Worm (Caenorhabditis elegans): ENCODE results near the gene F38B7.11.

F38B7.11 gene

ce11 chrV:11521448-11521847 lies 25.4 kb upstream of the F38B7.11 start, which contains the start of gene pafo-1 (continued):
- TF ChIP-seq pag-3 (tag; optimal IDR thresholded peaks at IDR 0.05; ENCODE audit: borderline replicate concordance) = no peak
- TF ChIP-seq unc-3 (GFP tag; conservative IDR thresholded peaks at IDR 0.05) = peak; percentile 50; the same call in 1 of the 2 replicates
- peak; percentile 49 for TF ChIP-seq unc-3 (tag; optimal IDR thresholded peaks at IDR 0.05)
- TF ChIP-seq ceh-9 (tag; optimal IDR thresholded peaks at IDR 0.05) = no peak
- no peak for TF ChIP-seq pha-4 (tag; optimal IDR thresholded peaks at IDR 0.05)
- peak; percentile 12 for TF ChIP-seq ttx-3 (tag; optimal IDR thresholded peaks at IDR 0.05)
- no peak for TF ChIP-seq pros-1 (tag; optimal IDR thresholded peaks at IDR 0.05)
- no peak for TF ChIP-seq ceh-30 (tag; optimal IDR thresholded peaks at IDR 0.05)

- peak; percentile 59 for TF ChIP-seq nfya-1 (tag; optimal IDR thresholded peaks at IDR 0.05)
- no peak for TF ChIP-seq ceh-24 (tag; optimal IDR thresholded peaks at IDR 0.05)
Observed at ce11 chrV:11525338-11525737, 21.6 kb upstream of the F38B7.11 start.

ce11 chrV:11526927-11527491 lies 19.9 kb upstream of the F38B7.11 start:
- no peak for TF ChIP-seq hlh-8 (tag; optimal IDR thresholded peaks at IDR 0.05)
- TF ChIP-seq rnt-1 (tag; optimal IDR thresholded peaks at IDR 0.05) = no peak
- no peak for TF ChIP-seq pros-1 (tag; optimal IDR thresholded peaks at IDR 0.05)
- TF ChIP-seq nhr-11 (tag; optimal IDR thresholded peaks at IDR 0.05) = no peak
- TF ChIP-seq lin-11 (tag; optimal IDR thresholded peaks at IDR 0.05) = no peak
- TF ChIP-seq hlh-13 (GFP tag; optimal IDR thresholded peaks at IDR 0.05) = no peak
- TF ChIP-seq elt-2 (tag; optimal IDR thresholded peaks at IDR 0.05) = no peak
- TF ChIP-seq tbx-7 (tag; optimal IDR thresholded peaks at IDR 0.05) = no peak
- TF ChIP-seq ceh-6 (GFP tag; optimal IDR thresholded peaks at IDR 0.05) = no peak
- no peak for TF ChIP-seq C08G9.2 (tag; optimal IDR thresholded peaks at IDR 0.05)
- no peak for TF ChIP-seq K02D7.2 (tag; optimal IDR thresholded peaks at IDR 0.05)
- no peak for TF ChIP-seq unc-42 (tag; optimal IDR thresholded peaks at IDR 0.05)
- TF ChIP-seq Y22D7AL.16 (tag; optimal IDR thresholded peaks at IDR 0.05) = no peak
- TF ChIP-seq C38D4.7 (GFP tag; optimal IDR thresholded peaks at IDR 0.05) = no peak
- TF ChIP-seq nhr-232 (tag; optimal IDR thresholded peaks at IDR 0.05) = no peak
- TF ChIP-seq zip-5 (tag; optimal IDR thresholded peaks at IDR 0.05) = no peak
- TF ChIP-seq ceh-31 (tag; optimal IDR thresholded peaks at IDR 0.05) = no peak
- no peak for TF ChIP-seq ama-1 (optimal IDR thresholded peaks at IDR 0.05)

- no peak for TF ChIP-seq ceh-48 (tag; optimal IDR thresholded peaks at IDR 0.05)
- no peak for TF ChIP-seq C08G9.2 (tag; optimal IDR thresholded peaks at IDR 0.05)
- no peak for TF ChIP-seq hlh-30 (tag; optimal IDR thresholded peaks at IDR 0.05; ENCODE audit: insufficient read depth)
- no peak for TF ChIP-seq ets-4 (tag; optimal IDR thresholded peaks at IDR 0.05)
- no peak for TF ChIP-seq hlh-8 (tag; optimal IDR thresholded peaks at IDR 0.05)
- no peak for TF ChIP-seq tbx-2 (tag; optimal IDR thresholded peaks at IDR 0.05)
- no peak for TF ChIP-seq K02D7.2 (tag; optimal IDR thresholded peaks at IDR 0.05)
- no peak for TF ChIP-seq hlh-13 (GFP tag; optimal IDR thresholded peaks at IDR 0.05)
- TF ChIP-seq Y22D7AL.16 (tag; optimal IDR thresholded peaks at IDR 0.05) = no peak
- TF ChIP-seq madf-2 (tag; optimal IDR thresholded peaks at IDR 0.05) = no peak
Observed at ce11 chrV:11527531-11527930, 19.4 kb upstream of the F38B7.11 start, which contains the start of gene ccch-1. TSS of gene ccch-1 (plus strand) at chrV:11527831.

- no peak for TF ChIP-seq tbx-7 (tag; optimal IDR thresholded peaks at IDR 0.05)
- TF ChIP-seq hlh-30 (tag; optimal IDR thresholded peaks at IDR 0.05; ENCODE audit: insufficient read depth) = peak; percentile 63
- TF ChIP-seq ref-2 (tag; optimal IDR thresholded peaks at IDR 0.05) = peak; percentile 14
- peak; percentile 71 for TF ChIP-seq hlh-8 (tag; optimal IDR thresholded peaks at IDR 0.05)
Observed at ce11 chrV:11528633-11529327, 18.1 kb upstream of the F38B7.11 start.

All from whole organism, late embryonic.